Fruit fly (Drosophila melanogaster): ENCODE results near the gene CG7557.
A peak's percentile ranks its signal among the peaks of the same experiment; 100 is the strongest.

The CG7557 gene

dm6 chr3L:11474658-11475057 is 29.7 kb downstream of the CG7557 start, which contains the start of gene Vha16-2:
Vha16-2 (plus strand) TSS chr3L:11474958.
- no peak for TF ChIP-seq CG8301 (tag; optimal IDR thresholded peaks at IDR 0.05)

dm6 chr3L:11480304-11480703 is 35.3 kb downstream of the CG7557 start:
- no peak for TF ChIP-seq CG17806 (tag; optimal IDR thresholded peaks at IDR 0.05)
- no peak for TF ChIP-seq fd96Ca (GFP tag; IDR thresholded peaks at IDR 0.05)
- TF ChIP-seq Pif1B (GFP tag; optimal IDR thresholded peaks at IDR 0.05): no peak
- no peak for TF ChIP-seq CG8301 (tag; optimal IDR thresholded peaks at IDR 0.05)
- TF ChIP-seq CG32121 (GFP tag; IDR thresholded peaks at IDR 0.05): no peak
- no peak for TF ChIP-seq EcR (GFP tag; optimal IDR thresholded peaks at IDR 0.05)
- TF ChIP-seq CG34367 (tag; optimal IDR thresholded peaks at IDR 0.05): no peak
- TF ChIP-seq gl (tag; optimal IDR thresholded peaks at IDR 0.05): no peak
- TF ChIP-seq rn (GFP tag; IDR thresholded peaks at IDR 0.05): no peak
- TF ChIP-seq CG13204 (GFP tag; optimal IDR thresholded peaks at IDR 0.05): no peak
- TF ChIP-seq CG15710 (tag; optimal IDR thresholded peaks at IDR 0.05): no peak
- TF ChIP-seq CG9948 (tag; optimal IDR thresholded peaks at IDR 0.05): no peak
- no peak for TF ChIP-seq CG8159 (tag; optimal IDR thresholded peaks at IDR 0.05)
- TF ChIP-seq Pif1A (GFP tag; optimal IDR thresholded peaks at IDR 0.05): no peak
- TF ChIP-seq CG4496 (GFP tag; IDR thresholded peaks at IDR 0.05): no peak
- no peak for TF ChIP-seq CG14655 (GFP tag; optimal IDR thresholded peaks at IDR 0.05)
- TF ChIP-seq Snoo (tag; optimal IDR thresholded peaks at IDR 0.05): no peak
- TF ChIP-seq CG12605 (GFP tag; IDR thresholded peaks at IDR 0.05): no peak
- no peak for TF ChIP-seq CG10348 (GFP tag; IDR thresholded peaks at IDR 0.05)

DNA sequence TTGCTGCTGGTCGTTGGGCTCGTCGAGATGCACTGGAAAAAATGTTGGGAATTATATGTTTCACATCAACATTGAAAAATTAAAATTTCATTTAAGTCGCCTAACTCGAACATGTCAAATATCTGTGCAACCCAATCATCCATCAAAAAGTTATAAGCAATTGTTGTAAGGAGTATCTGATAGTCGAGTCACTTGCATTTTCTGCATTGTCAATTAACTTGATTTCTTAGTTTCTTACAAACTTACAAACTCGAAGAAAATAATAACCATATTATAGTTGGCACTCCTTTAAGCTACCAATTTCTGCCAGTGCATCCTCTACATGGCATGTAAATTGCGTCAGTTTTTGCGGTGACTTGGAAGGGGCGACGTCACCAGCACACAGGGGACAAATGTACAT is 38.2 kb downstream of the CG7557 start:
- TF ChIP-seq gl (tag; optimal IDR thresholded peaks at IDR 0.05) (no peak), EcR (GFP tag; optimal IDR thresholded peaks at IDR 0.05) (no peak), CG34367 (tag; optimal IDR thresholded peaks at IDR 0.05) (peak; percentile 68), CG15710 (tag; optimal IDR thresholded peaks at IDR 0.05) (peak; percentile 70), CG4496 (GFP tag; IDR thresholded peaks at IDR 0.05) (peak; percentile 64; the same call in 2 of the 3 replicates), CG8301 (tag; optimal IDR thresholded peaks at IDR 0.05) (peak; percentile 44), Pif1A (GFP tag; optimal IDR thresholded peaks at IDR 0.05) (peak; percentile 66), CG13204 (GFP tag; optimal IDR thresholded peaks at IDR 0.05) (no peak), Pif1B (GFP tag; optimal IDR thresholded peaks at IDR 0.05) (peak; percentile 28), fd96Ca (GFP tag; IDR thresholded peaks at IDR 0.05) (no peak; the same call in 2 of the 3 replicates), CG32121 (GFP tag; IDR thresholded peaks at IDR 0.05) (no peak), CG8159 (tag; optimal IDR thresholded peaks at IDR 0.05) (peak; percentile 83), CG12605 (GFP tag; IDR thresholded peaks at IDR 0.05) (no peak), Ets98B (GFP tag; IDR thresholded peaks at IDR 0.05) (no peak), CG9948 (tag; optimal IDR thresholded peaks at IDR 0.05) (peak; percentile 64), CG14655 (GFP tag; optimal IDR thresholded peaks at IDR 0.05) (peak; percentile 74), CG17806 (tag; optimal IDR thresholded peaks at IDR 0.05) (peak; percentile 65), CG10348 (GFP tag; IDR thresholded peaks at IDR 0.05) (no peak), rn (GFP tag; IDR thresholded peaks at IDR 0.05) (no peak), D1 (tag; optimal IDR thresholded peaks at IDR 0.05) (peak; percentile 7), Snoo (tag; optimal IDR thresholded peaks at IDR 0.05) (peak; percentile 62)

- TF ChIP-seq CG8159 (tag; optimal IDR thresholded peaks at IDR 0.05) (peak; percentile 12), CG9948 (tag; optimal IDR thresholded peaks at IDR 0.05) (peak; percentile 9), D1 (tag; optimal IDR thresholded peaks at IDR 0.05) (no peak), CG32121 (GFP tag; IDR thresholded peaks at IDR 0.05) (no peak), CG8301 (tag; optimal IDR thresholded peaks at IDR 0.05) (peak; percentile 9), Pif1A (GFP tag; optimal IDR thresholded peaks at IDR 0.05) (peak; percentile 13), CG14655 (GFP tag; optimal IDR thresholded peaks at IDR 0.05) (peak; percentile 36)
Observed at dm6 chr3L:11484483-11484882, 39.5 kb downstream of the CG7557 start.

- TF ChIP-seq Pif1A (GFP tag; optimal IDR thresholded peaks at IDR 0.05) (no peak), CG17806 (tag; optimal IDR thresholded peaks at IDR 0.05) (peak; percentile 17), D1 (tag; optimal IDR thresholded peaks at IDR 0.05) (no peak), rn (GFP tag; IDR thresholded peaks at IDR 0.05) (no peak), CG8159 (tag; optimal IDR thresholded peaks at IDR 0.05) (peak; percentile 28), CG4496 (GFP tag; IDR thresholded peaks at IDR 0.05) (0 out of 3 replicates have a peak, but pooled peaks have one; percentile 33), CG8301 (tag; optimal IDR thresholded peaks at IDR 0.05) (peak; percentile 13), EcR (GFP tag; optimal IDR thresholded peaks at IDR 0.05) (no peak), CG13204 (GFP tag; optimal IDR thresholded peaks at IDR 0.05) (no peak), Snoo (tag; optimal IDR thresholded peaks at IDR 0.05) (no peak)
Observed at dm6 chr3L:11485956-11486609, 41.1 kb downstream of the CG7557 start.

dm6 chr3L:11487327-11487973 is 42.5 kb downstream of the CG7557 start, which contains the start of gene chrb:
chrb (plus strand) TSS chr3L:11487550.
- TF ChIP-seq CG13204 (GFP tag; optimal IDR thresholded peaks at IDR 0.05) (peak; percentile 56), CG32121 (GFP tag; IDR thresholded peaks at IDR 0.05) (peak; percentile 81), Ets98B (GFP tag; IDR thresholded peaks at IDR 0.05) (peak; percentile 68), Pif1A (GFP tag; optimal IDR thresholded peaks at IDR 0.05) (no peak), Snoo (tag; optimal IDR thresholded peaks at IDR 0.05) (peak; percentile 52), EcR (GFP tag; optimal IDR thresholded peaks at IDR 0.05) (peak; percentile 71), CG10348 (GFP tag; IDR thresholded peaks at IDR 0.05) (no peak), fd96Ca (GFP tag; IDR thresholded peaks at IDR 0.05) (no peak; the same call in 2 of the 3 replicates), CG4496 (GFP tag; IDR thresholded peaks at IDR 0.05) (peak; percentile 79), rn (GFP tag; IDR thresholded peaks at IDR 0.05) (no peak), Pif1B (GFP tag; optimal IDR thresholded peaks at IDR 0.05) (peak; percentile 47), D1 (tag; optimal IDR thresholded peaks at IDR 0.05) (no peak), CG15710 (tag; optimal IDR thresholded peaks at IDR 0.05) (peak; percentile 5), CG12605 (GFP tag; IDR thresholded peaks at IDR 0.05) (peak; percentile 66), CG9948 (tag; optimal IDR thresholded peaks at IDR 0.05) (no peak), CG8159 (tag; optimal IDR thresholded peaks at IDR 0.05) (peak; percentile 24), CG14655 (GFP tag; optimal IDR thresholded peaks at IDR 0.05) (peak; percentile 15), gl (tag; optimal IDR thresholded peaks at IDR 0.05) (peak; percentile 4), CG17806 (tag; optimal IDR thresholded peaks at IDR 0.05) (no peak), CG34367 (tag; optimal IDR thresholded peaks at IDR 0.05) (peak; percentile 21), CG8301 (tag; optimal IDR thresholded peaks at IDR 0.05) (peak; percentile 8)
